Fruit fly (Drosophila melanogaster): ENCODE results near the gene CG13631.

DNA sequence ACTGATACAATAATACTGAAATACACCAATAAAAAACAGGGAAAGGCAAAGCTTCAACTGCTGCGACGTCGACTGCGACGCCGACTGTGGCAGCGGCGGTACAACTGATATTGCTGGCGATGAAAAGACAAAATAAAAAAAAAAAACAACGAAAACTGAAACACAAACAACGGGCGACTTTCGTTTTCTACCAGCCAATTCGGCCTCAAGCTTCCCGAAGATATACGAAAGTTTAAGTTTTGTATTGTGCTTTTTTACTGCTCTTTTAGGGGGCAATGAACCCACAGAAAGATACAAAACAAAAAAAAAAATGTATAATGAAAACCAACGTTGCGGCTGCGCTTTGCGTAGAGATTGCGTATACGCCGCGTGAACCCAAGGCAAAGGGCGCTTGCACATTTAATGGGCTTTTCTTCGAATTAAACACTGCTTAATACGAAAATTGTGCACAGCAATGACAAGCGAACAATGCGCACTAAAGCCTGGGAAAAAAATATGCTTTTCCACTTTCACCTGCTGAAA is 9.1 kb downstream of the CG13631 start:
- no peak for TF ChIP-seq bab1 (GFP tag; optimal IDR thresholded peaks at IDR 0.05)
- TF ChIP-seq Clk (GFP tag; optimal IDR thresholded peaks at IDR 0.05) = no peak
- TF ChIP-seq CG7101 (tag; optimal IDR thresholded peaks at IDR 0.05) = no peak
- no peak for TF ChIP-seq CG5204 (GFP tag; optimal IDR thresholded peaks at IDR 0.05)
- no peak for TF ChIP-seq pad (GFP tag; optimal IDR thresholded peaks at IDR 0.05)
- TF ChIP-seq tj (GFP tag; optimal IDR thresholded peaks at IDR 0.05) = no peak
- TF ChIP-seq Crg-1 (GFP tag; optimal IDR thresholded peaks at IDR 0.05) = no peak
- TF ChIP-seq ovo (GFP tag; optimal IDR thresholded peaks at IDR 0.05) = no peak
- TF ChIP-seq kay (GFP tag; ENCODE audit: borderline replicate concordance) = no peak

Measured in whole organism, adult.